Worm (Caenorhabditis elegans): ENCODE results near the gene F07G6.12.

- TF ChIP-seq F57C9.4 (tag; optimal IDR thresholded peaks at IDR 0.05) (no peak), ama-1 (optimal IDR thresholded peaks at IDR 0.05) (no peak), ama-1 (GFP tag; optimal IDR thresholded peaks at IDR 0.05) (no peak)
These were observed 1.6 kb downstream of the F07G6.12 start, which contains the start of gene F07G6.10 for ce11 chrX:1737606-1738005.
